Fruit fly (Drosophila melanogaster) whole organism, embryonic: Measurements from ENCODE around the gene CG14212.

ENCODE experiments used
- Abd-B ChIP-seq: fragments of 200-800 bp; sonication (Bioruptor generic); optimal IDR thresholded peaks from 2 replicates; lab custom pipeline; 2018; ENCODE audit warnings: missing biosample characterization, mild to moderate bottlenecking, missing genetic modification characterization, moderate library complexity
- C15 ChIP-seq: fragments of 200-800 bp; sonication (Bioruptor generic); IDR thresholded peaks from 3 replicates; pipeline ENCODE4 v1.3.6; 2022; ENCODE audit warnings: missing biosample characterization, missing genetic modification characterization
- CG11456 ChIP-seq: fragments of 200-800 bp; sonication (Bioruptor generic); IDR thresholded peaks from 3 replicates; pipeline ENCODE4 v1.3.6; 2022; ENCODE audit warnings: missing biosample characterization, missing genetic modification characterization
- CG12071 ChIP-seq: fragments of 200-800 bp; sonication (Bioruptor generic); optimal IDR thresholded peaks from 3 replicates; lab custom pipeline; 2018; ENCODE audit warnings: missing biosample characterization, mild to moderate bottlenecking, missing genetic modification characterization
- CG12219 ChIP-seq: fragments of 200-800 bp; sonication (Bioruptor generic); optimal IDR thresholded peaks from 3 replicates; lab custom pipeline; 2018; ENCODE audit warnings: missing biosample characterization, mild to moderate bottlenecking, missing genetic modification characterization
- CG12744 ChIP-seq: fragments of 200-800 bp; sonication (Bioruptor generic); optimal IDR thresholded peaks from 2 replicates; lab custom pipeline; 2016; ENCODE audit warnings: missing biosample characterization, missing genetic modification characterization
- CG14965 ChIP-seq: fragments of 200-800 bp; sonication (Bioruptor generic); optimal IDR thresholded peaks from 2 replicates; lab custom pipeline; 2016; ENCODE audit warnings: missing biosample characterization, missing genetic modification characterization, borderline replicate concordance
- CG17359 ChIP-seq: fragments of 200-800 bp; sonication (Bioruptor generic); optimal IDR thresholded peaks from 3 replicates; lab custom pipeline; 2018; ENCODE audit warnings: missing biosample characterization, mild to moderate bottlenecking, missing genetic modification characterization, moderate library complexity
- CG18476 ChIP-seq: fragments of 200-800 bp; sonication (Bioruptor generic); optimal IDR thresholded peaks from 2 replicates; lab custom pipeline; 2016; ENCODE audit warnings: missing biosample characterization, mild to moderate bottlenecking, missing genetic modification characterization
- CG18619 ChIP-seq: fragments of 200-800 bp; sonication (Bioruptor generic); optimal IDR thresholded peaks from 3 replicates; lab custom pipeline; 2017; ENCODE audit warnings: missing biosample characterization, mild to moderate bottlenecking, missing genetic modification characterization
- CG2678 ChIP-seq: fragments of 200-800 bp; sonication (Bioruptor generic); optimal IDR thresholded peaks from 3 replicates; lab custom pipeline; 2019; ENCODE audit warnings: missing biosample characterization, mild to moderate bottlenecking, missing genetic modification characterization, moderate library complexity
- CG2889 ChIP-seq: fragments of 200-800 bp; sonication (Bioruptor generic); IDR thresholded peaks from 3 replicates; pipeline ENCODE4 v1.3.6; 2022; ENCODE audit warnings: missing biosample characterization, missing genetic modification characterization
- CG30431 ChIP-seq: fragments of 200-800 bp; sonication (Bioruptor generic); optimal IDR thresholded peaks from 2 replicates; lab custom pipeline; 2017; ENCODE audit warnings: missing biosample characterization, missing genetic modification characterization
- CG3065 ChIP-seq: fragments of 200-800 bp; sonication (Bioruptor generic); optimal IDR thresholded peaks from 2 replicates; lab custom pipeline; 2016; ENCODE audit warnings: missing biosample characterization, missing genetic modification characterization
- CG31388 ChIP-seq: fragments of 200-800 bp; sonication (Bioruptor generic); optimal IDR thresholded peaks from 2 replicates; lab custom pipeline; 2016; ENCODE audit warnings: missing biosample characterization, missing genetic modification characterization
- CG3407 ChIP-seq: fragments of 200-800 bp; sonication (Bioruptor generic); optimal IDR thresholded peaks from 2 replicates; lab custom pipeline; 2018; ENCODE audit warnings: missing biosample characterization, mild to moderate bottlenecking, missing genetic modification characterization
- CG3726 ChIP-seq: fragments of 200-800 bp; sonication (Bioruptor generic); IDR thresholded peaks from 3 replicates; pipeline ENCODE4, ENCODE4 v1.3.6; 2022; ENCODE audit warnings: missing biosample characterization, missing genetic modification characterization
- CG4282 ChIP-seq: fragments of 200-800 bp; sonication (Bioruptor generic); optimal IDR thresholded peaks from 2 replicates; lab custom pipeline; 2016; ENCODE audit warnings: missing biosample characterization, missing genetic modification characterization
- CG9609 ChIP-seq: fragments of 200-800 bp; sonication (Bioruptor generic); optimal IDR thresholded peaks from 3 replicates; lab custom pipeline; 2016; ENCODE audit warnings: missing biosample characterization, missing genetic modification characterization
- CHES-1-like ChIP-seq: fragments of 200-800 bp; sonication (Bioruptor generic); optimal IDR thresholded peaks from 2 replicates; lab custom pipeline; 2016; ENCODE audit warnings: missing biosample characterization, missing genetic modification characterization
- Deaf1 ChIP-seq: fragments of 200-800 bp; optimal IDR thresholded peaks from 3 replicates; lab custom pipeline; 2019; ENCODE audit warnings: missing biosample characterization, mild to moderate bottlenecking, missing genetic modification characterization, moderate library complexity
- Dip2 ChIP-seq: fragments of 200-800 bp; sonication (Bioruptor generic); IDR thresholded peaks from 2 replicates; pipeline ENCODE4 v1.3.6; 2022; ENCODE audit warnings: missing biosample characterization, missing genetic modification characterization
- Dref ChIP-seq: fragments of 200-800 bp; sonication (Bioruptor generic); IDR thresholded peaks from 2 replicates; pipeline ENCODE4 v1.3.6; 2022; ENCODE audit warnings: missing biosample characterization, missing genetic modification characterization
- Ets97D ChIP-seq: fragments of 200-800 bp; sonication (Bioruptor generic); optimal IDR thresholded peaks from 3 replicates; lab custom pipeline; 2016; ENCODE audit warnings: missing biosample characterization, missing genetic modification characterization
- H15 ChIP-seq: fragments of 200-800 bp; sonication (Bioruptor generic); IDR thresholded peaks from 3 replicates; pipeline ENCODE4 v1.3.6; 2022; ENCODE audit warnings: missing biosample characterization, missing genetic modification characterization
- Hand ChIP-seq: fragments of 200-800 bp; sonication (Bioruptor generic); optimal IDR thresholded peaks from 2 replicates; lab custom pipeline; 2017; ENCODE audit warnings: mild to moderate bottlenecking, missing biosample characterization, missing genetic modification reagents, missing genetic modification characterization
- MBD-R2 ChIP-seq: fragments of 200-800 bp; sonication (Bioruptor generic); IDR thresholded peaks from 2 replicates; pipeline ENCODE4 v1.3.6; 2022; ENCODE audit warnings: missing biosample characterization, missing genetic modification characterization
- Mad ChIP-seq: fragments of 200-800 bp; sonication (Bioruptor generic); optimal IDR thresholded peaks from 2 replicates; lab custom pipeline; 2016; ENCODE audit warnings: missing biosample characterization, missing genetic modification characterization
- Mrtf ChIP-seq: fragments of 200-800 bp; sonication (Bioruptor generic); IDR thresholded peaks from 3 replicates; pipeline ENCODE4 v1.3.6; 2022; ENCODE audit warnings: missing biosample characterization, missing genetic modification characterization
- Sry-δ ChIP-seq: fragments of 200-800 bp; sonication (Bioruptor generic); optimal IDR thresholded peaks from 2 replicates; lab custom pipeline; 2016; ENCODE audit warnings: missing biosample characterization, missing genetic modification characterization
- Xrp1 ChIP-seq: fragments of 200-800 bp; sonication (Bioruptor generic); IDR thresholded peaks from 2 replicates; pipeline ENCODE4 v1.3.6; 2022; ENCODE audit warnings: missing biosample characterization, missing genetic modification characterization
- YL-1 ChIP-seq: fragments of 200-800 bp; sonication (Bioruptor generic); optimal IDR thresholded peaks from 3 replicates; lab custom pipeline; 2017; ENCODE audit warnings: missing biosample characterization, mild to moderate bottlenecking, missing genetic modification characterization
- ap ChIP-seq: fragments of 200-800 bp; sonication (Bioruptor generic); IDR thresholded peaks from 2 replicates; pipeline ENCODE4 v1.3.6; 2022; ENCODE audit warnings: missing biosample characterization, missing genetic modification characterization
- chif ChIP-seq, 2 experiments: fragments of 200-800 bp; sonication (Bioruptor generic); optimal IDR thresholded peaks; 3 replicates each; lab custom pipeline; 2016; ENCODE audit warnings: missing biosample characterization in 2 of 2, missing genetic modification characterization in 2 of 2
- fd64A ChIP-seq: fragments of 200-800 bp; sonication (Bioruptor generic); optimal IDR thresholded peaks from 3 replicates; lab custom pipeline; 2018; ENCODE audit warnings: missing biosample characterization, mild to moderate bottlenecking, missing genetic modification characterization
- hkb ChIP-seq, 2 experiments: fragments of 200-800 bp in 1 of 2; fragments of >200 bp in 1 of 2; sonication (Bioruptor generic) in 1 of 2; IDR thresholded peaks in 1 of 2; optimal IDR thresholded peaks in 1 of 2; 2 replicates each; pipeline versions ENCODE4 v1.3.6 to Lab custom; 2017 to 2022; ENCODE audit warnings: missing biosample characterization in 1 of 2, missing genetic modification characterization in 1 of 2
- hth ChIP-seq: fragments of >200 bp; optimal IDR thresholded peaks from 2 replicates; lab custom pipeline; 2017; ENCODE audit warnings: inconsistent platforms
- jing ChIP-seq: fragments of 200-800 bp; sonication (Bioruptor generic); optimal IDR thresholded peaks from 2 replicates; lab custom pipeline; 2018; ENCODE audit warnings: missing biosample characterization, mild to moderate bottlenecking, missing genetic modification characterization
- jumu ChIP-seq: fragments of 200-800 bp; sonication (Bioruptor generic); optimal IDR thresholded peaks from 3 replicates; lab custom pipeline; 2016; ENCODE audit warnings: missing biosample characterization, missing genetic modification characterization
- kay ChIP-seq: fragments of 200-800 bp; sonication (Bioruptor generic); optimal IDR thresholded peaks from 2 replicates; lab custom pipeline; 2016; ENCODE audit warnings: missing biosample characterization, missing genetic modification characterization
- kni ChIP-seq: fragments of 200-800 bp; sonication (Bioruptor generic); optimal IDR thresholded peaks from 3 replicates; lab custom pipeline; 2017; ENCODE audit warnings: mild to moderate bottlenecking, missing biosample characterization, missing genetic modification reagents, missing genetic modification characterization
- nerfin-1 ChIP-seq: fragments of 200-800 bp; sonication (Bioruptor generic); optimal IDR thresholded peaks from 3 replicates; lab custom pipeline; 2019; ENCODE audit warnings: missing biosample characterization, mild to moderate bottlenecking, missing genetic modification characterization, moderate library complexity
- pan ChIP-seq, 4 experiments: fragments of >200 bp in 3 of 4; fragments of 200-800 bp in 1 of 4; sonication (Bioruptor generic) in 1 of 4; optimal IDR thresholded peaks in 3 of 4; IDR thresholded peaks in 1 of 4; 2 replicates each; pipeline versions ENCODE4 v1.3.6 to Lab custom; 2017 to 2022; ENCODE audit warnings: missing biosample characterization in 2 of 4, missing genetic modification characterization in 2 of 4, mixed read lengths in 1 of 4
- pfk ChIP-seq: fragments of 200-800 bp; sonication (Bioruptor generic); optimal IDR thresholded peaks from 2 replicates; lab custom pipeline; 2018; ENCODE audit warnings: missing biosample characterization, mild to moderate bottlenecking, missing genetic modification characterization, moderate library complexity
- ranshi ChIP-seq: fragments of 200-800 bp; sonication (Bioruptor generic); IDR thresholded peaks from 2 replicates; pipeline ENCODE4 v1.3.6; 2022; ENCODE audit warnings: missing biosample characterization, missing genetic modification characterization
- ro ChIP-seq: fragments of 200-800 bp; sonication (Bioruptor generic); IDR thresholded peaks from 2 replicates; pipeline ENCODE4 v1.3.6; 2022; ENCODE audit warnings: missing biosample characterization, missing genetic modification characterization
- trem ChIP-seq: fragments of 200-800 bp; optimal IDR thresholded peaks from 3 replicates; lab custom pipeline; 2019; ENCODE audit warnings: missing biosample characterization, mild to moderate bottlenecking, missing genetic modification characterization, moderate library complexity
- zen2 ChIP-seq: fragments of 200-800 bp; sonication (Bioruptor generic); IDR thresholded peaks from 3 replicates; pipeline ENCODE4 v1.3.6; 2022; ENCODE audit warnings: missing biosample characterization, missing genetic modification characterization; ENCODE audit not compliant: partially characterized antibody

CG14212 gene

DNA sequence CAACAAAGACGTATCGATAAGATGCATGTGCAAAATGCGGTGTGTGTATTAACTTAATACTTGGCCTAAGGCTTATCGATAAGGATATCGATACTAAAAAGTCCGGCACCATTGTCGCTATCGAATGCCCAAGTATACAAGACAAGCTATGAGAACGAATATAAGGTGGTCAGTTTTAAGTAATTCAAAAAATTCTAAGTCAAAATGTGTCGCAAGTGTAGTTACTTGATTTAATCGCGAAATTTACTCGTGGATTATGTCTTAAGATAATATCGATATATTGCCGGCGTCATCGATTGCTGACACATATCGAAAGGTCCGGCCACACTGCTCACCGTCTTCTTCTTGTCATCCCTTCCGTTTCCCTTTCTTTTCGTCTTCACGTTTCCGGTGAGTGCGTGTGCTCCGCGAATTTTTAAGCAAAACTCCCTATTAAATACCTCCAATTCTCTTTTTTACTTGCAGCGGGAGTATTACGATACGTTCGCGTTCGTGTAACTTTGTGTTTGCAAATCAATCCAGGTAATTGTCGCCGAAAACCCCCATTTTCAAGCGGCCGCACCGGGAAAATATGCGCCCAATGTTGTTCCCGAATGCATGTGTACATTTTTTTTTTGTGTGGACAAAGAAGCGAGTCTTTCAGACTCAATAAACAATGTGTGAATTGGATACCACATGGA is 27.7 kb upstream of the CG14212 start, which contains the start of gene RpS10b (continued):
- TF ChIP-seq kni (GFP tag; lab: Kevin White, UChicago) = peak; percentile 96
- peak; percentile 95 for TF ChIP-seq Sry-δ (GFP tag; lab: Kevin White, UChicago)
- peak; percentile 90 for TF ChIP-seq CG11456 (GFP tag; lab: Robert Waterston, UW)
- TF ChIP-seq CG12219 (GFP tag; lab: Kevin White, UChicago) = peak; percentile 89
- peak; percentile 81 for TF ChIP-seq pfk
- TF ChIP-seq H15 (GFP tag; lab: Robert Waterston, UW) = peak; percentile 75
- peak; percentile 67 for TF ChIP-seq CG12744 (GFP tag; lab: Kevin White, UChicago)
- TF ChIP-seq Xrp1 (GFP tag; lab: Robert Waterston, UW) = 0 out of 2 replicates have a peak, but pooled peaks have one; percentile 6
- TF ChIP-seq ro (GFP tag; lab: Robert Waterston, UW) = no peak
- peak; percentile 71 for TF ChIP-seq ap (GFP tag; lab: Robert Waterston, UW)
- peak; percentile 94 for TF ChIP-seq CHES-1-like (GFP tag; lab: Kevin White, UChicago)
- peak; percentile 86 for TF ChIP-seq CG3407 (GFP tag; lab: Kevin White, UChicago)
- TF ChIP-seq Deaf1 (tag; lab: Kevin White, UChicago) = peak; percentile 47
- TF ChIP-seq zen2 (GFP tag; lab: Robert Waterston, UW) = peak; percentile 77; the same call in 1 of the 3 replicates
- TF ChIP-seq trem (tag; lab: Kevin White, UChicago) = peak; percentile 83
- peak; percentile 42; the same call in 1 of the 2 replicates for TF ChIP-seq MBD-R2 (GFP tag; lab: Robert Waterston, UW)
- TF ChIP-seq Abd-B = peak; percentile 83
- TF ChIP-seq CG2678 = peak; percentile 80
- no peak for TF ChIP-seq CG4282 (GFP tag; lab: Kevin White, UChicago)
- TF ChIP-seq CG3726 = peak; percentile 66; the same call in 2 of the 3 replicates
- TF ChIP-seq Mrtf (GFP tag; lab: Robert Waterston, UW) = peak; percentile 72; the same call in 2 of the 3 replicates
- peak; percentile 88 for TF ChIP-seq nerfin-1 (tag; lab: Kevin White, UChicago)
- TF ChIP-seq jumu = peak; percentile 73
- peak; percentile 25; the same call in 1 of the 3 replicates for TF ChIP-seq C15 (GFP tag; lab: Robert Waterston, UW)
- TF ChIP-seq CG31388 (GFP tag; lab: Kevin White, UChicago) = peak; percentile 29
- peak; percentile 49 for TF ChIP-seq hkb (optimal IDR thresholded peaks at IDR 0.05; lab: Kevin White, UChicago)
- peak; percentile 78 for TF ChIP-seq hkb (GFP tag; IDR thresholded peaks at IDR 0.05; lab: Robert Waterston, UW)
- TF ChIP-seq CG30431 (GFP tag; lab: Kevin White, UChicago) = peak; percentile 87
- TF ChIP-seq Mad (GFP tag; lab: Kevin White, UChicago) = peak; percentile 86
- peak; percentile 75 for TF ChIP-seq ranshi
- peak; percentile 94 for TF ChIP-seq CG12071 (GFP tag; lab: Kevin White, UChicago)
- TF ChIP-seq Ets97D = peak; percentile 99
- peak; percentile 47 for TF ChIP-seq jing (GFP tag; lab: Kevin White, UChicago)
- peak; percentile 95 for TF ChIP-seq CG18619 (GFP tag; lab: Kevin White, UChicago)
- TF ChIP-seq Hand (GFP tag; lab: Kevin White, UChicago) = peak; percentile 90
- TF ChIP-seq CG18476 (GFP tag; lab: Kevin White, UChicago) = peak; percentile 70
- peak; percentile 51; the same call in 1 of the 3 replicates for TF ChIP-seq CG2889 (GFP tag; lab: Robert Waterston, UW)
- TF ChIP-seq CG14965 (GFP tag; lab: Kevin White, UChicago) = peak; percentile 68
- peak; percentile 81 for TF ChIP-seq CG17359 (tag; lab: Kevin White, UChicago)
- TF ChIP-seq CG9609 = peak; percentile 90
- TF ChIP-seq pan (optimal IDR thresholded peaks at IDR 0.05; lab: Kevin White, UChicago) = no peak
- peak in 1 of 2 experiments; percentile 87 for TF ChIP-seq pan (GFP tag; optimal IDR thresholded peaks at IDR 0.05 in 1 of 2, IDR thresholded peaks at IDR 0.05 in 1 of 2)
- peak; percentile 67 for TF ChIP-seq CG3065 (GFP tag; lab: Kevin White, UChicago)
- no peak for TF ChIP-seq Dip2 (GFP tag; lab: Robert Waterston, UW)
- no peak for TF ChIP-seq hth (lab: Kevin White, UChicago)
- peak; percentile 84 for TF ChIP-seq Dref (GFP tag; lab: Robert Waterston, UW)
- peak; percentile 95 for TF ChIP-seq fd64A (GFP tag; lab: Kevin White, UChicago)
- TF ChIP-seq chif (GFP tag; optimal IDR thresholded peaks at IDR 0.05; lab: Kevin White, UChicago) = peak; percentile 63 to 89
- TF ChIP-seq kay (GFP tag; lab: Kevin White, UChicago) = peak; percentile 38
- TF ChIP-seq YL-1 (GFP tag; lab: Kevin White, UChicago) = peak; percentile 99
